Worm (Caenorhabditis elegans) whole organism, L4 larva: Measurements from ENCODE around the gene myrf-2.

Experiments
- D1046.2 ChIP-seq: fragments of 200-800 bp; sonication (Bioruptor generic); IDR thresholded peaks from 2 replicates; pipeline ENCODE4 v1.3.6; 2022; ENCODE audit warnings: missing genetic modification characterization, missing compliant biosample characterization
- F26F4.8 ChIP-seq: fragments of 200-800 bp; sonication (Bioruptor generic); conservative IDR thresholded peaks from 2 replicates; pipeline ENCODE4 v1.3.6; 2022; ENCODE audit warnings: missing genetic modification characterization, missing compliant biosample characterization
- T20F7.1 ChIP-seq: fragments of 200-800 bp; sonication (Bioruptor generic); optimal IDR thresholded peaks from 2 replicates; lab custom pipeline; 2018; ENCODE audit warnings: mild to moderate bottlenecking, missing genetic modification characterization, missing compliant biosample characterization
- T26A8.4 ChIP-seq: fragments of 200-800 bp; sonication (Bioruptor generic); IDR thresholded peaks from 2 replicates; pipeline ENCODE4 v1.3.6; 2022; ENCODE audit warnings: missing genetic modification characterization, missing compliant biosample characterization
- Y5F2A.4 ChIP-seq: fragments of 200-800 bp; sonication (Bioruptor generic); optimal IDR thresholded peaks from 2 replicates; lab custom pipeline; 2018; ENCODE audit warnings: mild to moderate bottlenecking, missing genetic modification characterization, missing compliant biosample characterization
- ZK546.5 ChIP-seq, 2 experiments: sonication (generic microtip); optimal IDR thresholded peaks; 2 replicates each; lab custom pipeline; 2017; ENCODE audit warnings: missing biosample characterization in 2 of 2, missing genetic modification characterization in 2 of 2
- aha-1 ChIP-seq: fragments of 150-350 bp; peaks from one replicate; lab custom pipeline; 2014; ENCODE audit warnings: missing biosample characterization, missing genetic modification characterization
- ceh-20 ChIP-seq: fragments of 200-800 bp; sonication (Bioruptor generic); IDR thresholded peaks from 2 replicates; pipeline ENCODE4 v1.3.6; 2022; ENCODE audit warnings: missing genetic modification reagents, missing genetic modification characterization, missing compliant biosample characterization
- ceh-28 ChIP-seq: fragments of 150-350 bp; optimal IDR thresholded peaks from 2 replicates; lab custom pipeline; 2014; ENCODE audit warnings: missing biosample characterization, missing genetic modification reagents, missing genetic modification characterization
- ceh-62 ChIP-seq: sonication (generic microtip); optimal IDR thresholded peaks from 2 replicates; lab custom pipeline; 2017; ENCODE audit warnings: missing biosample characterization, missing genetic modification characterization
- ces-1 ChIP-seq: fragments of 150-350 bp; sonication (generic microtip); optimal IDR thresholded peaks from 4 replicates; lab custom pipeline; 2014; ENCODE audit warnings: missing biosample characterization, missing genetic modification reagents, missing genetic modification characterization
- cey-2 ChIP-seq: sonication (generic microtip); optimal IDR thresholded peaks from 3 replicates; lab custom pipeline; 2017; ENCODE audit warnings: missing genetic modification characterization, mild to moderate bottlenecking, missing compliant biosample characterization, antibody characterized with exemption, borderline replicate concordance; ENCODE audit not compliant: insufficient read depth
- ctbp-1 ChIP-seq: fragments of 200-800 bp; sonication (Bioruptor generic); IDR thresholded peaks from 2 replicates; pipeline ENCODE4 v1.3.6; 2022; ENCODE audit warnings: missing genetic modification reagents, missing genetic modification characterization, missing compliant biosample characterization
- daf-16 ChIP-seq, 3 experiments: sonication (generic microtip); optimal IDR thresholded peaks; 2 replicates each; lab custom pipeline; 2016 to 2017; ENCODE audit warnings: missing genetic modification characterization in 3 of 3, missing genetic modification reagents in 3 of 3, mild to moderate bottlenecking in 2 of 3, missing compliant biosample characterization in 2 of 3, missing biosample characterization in 1 of 3, moderate library complexity in 1 of 3
- dmd-8 ChIP-seq: fragments of 200-800 bp; sonication (Bioruptor generic); IDR thresholded peaks from 2 replicates; pipeline ENCODE4 v1.3.6; 2022; ENCODE audit warnings: missing genetic modification characterization, missing compliant biosample characterization
- egl-27 ChIP-seq: sonication (generic microtip); optimal IDR thresholded peaks from 3 replicates; lab custom pipeline; 2017; ENCODE audit warnings: missing biosample characterization, missing genetic modification reagents, missing genetic modification characterization
- fkh-10 ChIP-seq: fragments of 150-350 bp; optimal IDR thresholded peaks from 2 replicates; lab custom pipeline; 2014; ENCODE audit warnings: missing biosample characterization, missing genetic modification reagents, missing genetic modification characterization
- fos-1 ChIP-seq: fragments of 150-350 bp; optimal IDR thresholded peaks from 2 replicates; lab custom pipeline; 2014; ENCODE audit warnings: missing biosample characterization, missing genetic modification characterization
- hmg-1.1 ChIP-seq: fragments of 200-800 bp; sonication (Bioruptor generic); IDR thresholded peaks from 2 replicates; pipeline ENCODE4 v1.3.6; 2022; ENCODE audit warnings: missing genetic modification reagents, missing genetic modification characterization, missing compliant biosample characterization
- jun-1 ChIP-seq: fragments of 150-350 bp; optimal IDR thresholded peaks from 2 replicates; lab custom pipeline; 2014; ENCODE audit warnings: missing biosample characterization, missing genetic modification reagents, missing genetic modification characterization
- lin-29 ChIP-seq: fragments of 200-800 bp; sonication (Bioruptor generic); IDR thresholded peaks from 2 replicates; pipeline ENCODE4 v1.3.6; 2022; ENCODE audit warnings: missing genetic modification reagents, missing genetic modification characterization, missing compliant biosample characterization
- lin-39 ChIP-seq: fragments of 150-350 bp; optimal IDR thresholded peaks from 2 replicates; lab custom pipeline; 2014; ENCODE audit warnings: missing biosample characterization, missing genetic modification reagents, missing genetic modification characterization
- madf-5 ChIP-seq, 2 experiments: fragments of 200-800 bp; sonication (Bioruptor generic); IDR thresholded peaks; 2 replicates each; pipeline ENCODE4 v1.3.6; 2022; ENCODE audit warnings: missing compliant biosample characterization in 2 of 2, missing genetic modification characterization in 2 of 2
- mdl-1 ChIP-seq, 2 experiments: fragments of 150-350 bp in 1 of 2; sonication (generic microtip) in 1 of 2; optimal IDR thresholded peaks; 2 replicates each; lab custom pipeline; 2014 to 2017; ENCODE audit warnings: missing biosample characterization in 2 of 2, missing genetic modification characterization in 2 of 2
- mdt-29 ChIP-seq: fragments of 200-800 bp; sonication (Bioruptor generic); IDR thresholded peaks from 2 replicates; pipeline ENCODE4 v1.3.6; 2022; ENCODE audit warnings: missing genetic modification reagents, missing genetic modification characterization, missing compliant biosample characterization
- mep-1 ChIP-seq: fragments of 150-350 bp; sonication (generic microtip); optimal IDR thresholded peaks from 3 replicates; lab custom pipeline; 2014; ENCODE audit warnings: missing biosample characterization, missing genetic modification characterization
- mes-2 ChIP-seq: sonication (generic microtip); optimal IDR thresholded peaks from 2 replicates; lab custom pipeline; 2016; ENCODE audit warnings: missing genotype, mild to moderate bottlenecking, missing genetic modification characterization, missing compliant biosample characterization; ENCODE audit not compliant: poor library complexity, severe bottlenecking
- nhr-10 ChIP-seq: fragments of 150-350 bp; optimal IDR thresholded peaks from 2 replicates; lab custom pipeline; 2014; ENCODE audit warnings: missing biosample characterization, missing genetic modification characterization
- nhr-11 ChIP-seq: fragments of 150-350 bp; optimal IDR thresholded peaks from 2 replicates; lab custom pipeline; 2014; ENCODE audit warnings: missing biosample characterization, missing genetic modification characterization
- nhr-111 ChIP-seq: fragments of 200-800 bp; sonication (Bioruptor generic); optimal IDR thresholded peaks from 2 replicates; lab custom pipeline; 2018; ENCODE audit warnings: mild to moderate bottlenecking, missing genetic modification characterization, missing compliant biosample characterization
- nhr-237 ChIP-seq: sonication (generic microtip); optimal IDR thresholded peaks from 2 replicates; lab custom pipeline; 2017; ENCODE audit warnings: missing biosample characterization, missing genetic modification characterization
- nhr-76 ChIP-seq: fragments of 150-350 bp; optimal IDR thresholded peaks from 2 replicates; lab custom pipeline; 2014; ENCODE audit warnings: missing biosample characterization, missing genetic modification characterization
- pha-4 ChIP-seq, 2 experiments: fragments of 150-350 bp in 1 of 2; fragments of 200-800 bp in 1 of 2; sonication (Bioruptor generic) in 1 of 2; IDR thresholded peaks in 1 of 2; optimal IDR thresholded peaks in 1 of 2; 2 replicates each; pipeline versions ENCODE4 v1.3.6 to Lab custom; 2014 to 2022; ENCODE audit warnings: missing genetic modification characterization in 2 of 2, missing genetic modification reagents in 2 of 2, missing biosample characterization in 1 of 2, missing compliant biosample characterization in 1 of 2
- rbr-2 ChIP-seq: sonication (generic microtip); optimal IDR thresholded peaks from 2 replicates; lab custom pipeline; 2016; ENCODE audit warnings: missing genotype, missing genetic modification characterization, missing compliant biosample characterization
- skn-1 ChIP-seq: fragments of 150-350 bp; optimal IDR thresholded peaks from 2 replicates; lab custom pipeline; 2014; ENCODE audit warnings: missing biosample characterization, missing genetic modification characterization
- snpc-4 ChIP-seq: fragments of 150-350 bp; optimal IDR thresholded peaks from 2 replicates; lab custom pipeline; 2014; ENCODE audit warnings: missing biosample characterization, missing genetic modification characterization
- spr-1 ChIP-seq: sonication (generic microtip); optimal IDR thresholded peaks from 2 replicates; lab custom pipeline; 2016; ENCODE audit warnings: mild to moderate bottlenecking, missing genetic modification characterization, missing compliant biosample characterization
- tra-1 ChIP-seq: fragments of 200-800 bp; sonication (Bioruptor generic); IDR thresholded peaks from 2 replicates; pipeline ENCODE4 v1.3.6; 2022; ENCODE audit warnings: missing genetic modification reagents, missing genetic modification characterization, missing compliant biosample characterization
- unc-39 ChIP-seq: sonication (generic microtip); optimal IDR thresholded peaks from 2 replicates; lab custom pipeline; 2017; ENCODE audit warnings: missing biosample characterization, missing genetic modification characterization
- unc-62 ChIP-seq, 3 experiments: fragments of 150-350 bp in 1 of 3; sonication (generic microtip); optimal IDR thresholded peaks in 2 of 3; peaks in 1 of 3; 1 replicate in 1 of 3; 2 replicates in 2 of 3; lab custom pipeline; 2014 to 2017; ENCODE audit warnings: missing biosample characterization in 3 of 3, missing genetic modification characterization in 3 of 3, missing genetic modification reagents in 3 of 3, missing genotype in 1 of 3
- zfp-3 ChIP-seq: fragments of 200-800 bp; sonication (Bioruptor generic); conservative IDR thresholded peaks from 2 replicates; pipeline ENCODE4 v1.3.6; 2022; ENCODE audit warnings: missing genetic modification reagents, missing genetic modification characterization, missing compliant biosample characterization
- zip-11 ChIP-seq: fragments of 200-800 bp; sonication (Bioruptor generic); IDR thresholded peaks from 2 replicates; pipeline ENCODE4 v1.3.6; 2022; ENCODE audit warnings: missing genetic modification characterization, missing compliant biosample characterization
- zip-2 ChIP-seq: fragments of 150-350 bp; optimal IDR thresholded peaks from 2 replicates; lab custom pipeline; 2014; ENCODE audit warnings: missing biosample characterization, missing genetic modification characterization
- ztf-7 ChIP-seq: fragments of 150-350 bp; optimal IDR thresholded peaks from 2 replicates; lab custom pipeline; 2014; ENCODE audit warnings: missing biosample characterization, missing genetic modification characterization

myrf-2 gene

ce11 chrX:10158716-10159115, 35.5 kb downstream of the myrf-2 start, which contains the start of gene erd-2.1 (continued):
- TF ChIP-seq T26A8.4, result peak; percentile 48; the same call in 1 of the 2 replicates
- peak in 1 of 2 experiments; percentile 70 for TF ChIP-seq mdl-1 (tag; optimal IDR thresholded peaks at IDR 0.05; lab: Kevin White, UChicago)
- TF ChIP-seq ceh-62 (tag; lab: Kevin White, UChicago), result no peak
- TF ChIP-seq ctbp-1 (GFP tag; lab: Robert Waterston, UW), result peak; percentile 58; the same call in 1 of the 2 replicates
- no peak for TF ChIP-seq fkh-10 (GFP tag; lab: Kevin White, UChicago)
- peak in 1 of 2 experiments; percentile 81 for TF ChIP-seq unc-62 (GFP tag; optimal IDR thresholded peaks at IDR 0.05 in 1 of 2; lab: Kevin White, UChicago)
- no peak for TF ChIP-seq unc-62 (tag; optimal IDR thresholded peaks at IDR 0.05; lab: Kevin White, UChicago)
- TF ChIP-seq ceh-20, result 0 out of 2 replicates have a peak, but pooled peaks have one; percentile 34
- TF ChIP-seq snpc-4, result no peak
- TF ChIP-seq spr-1 (tag; lab: Kevin White, UChicago), result no peak
- TF ChIP-seq unc-39 (tag; lab: Kevin White, UChicago), result no peak
- TF ChIP-seq cey-2 (tag; lab: Kevin White, UChicago), result no peak
- peak; percentile 55 for TF ChIP-seq rbr-2
- TF ChIP-seq Y5F2A.4 (GFP tag; lab: Kevin White, UChicago), result no peak
- no peak for TF ChIP-seq T20F7.1
- no peak for TF ChIP-seq F26F4.8 (GFP tag; lab: Robert Waterston, UW)
- TF ChIP-seq mes-2 (tag; lab: Kevin White, UChicago), result peak; percentile 83
- no peak for TF ChIP-seq nhr-111 (GFP tag; lab: Kevin White, UChicago)
- TF ChIP-seq aha-1 (tag; lab: Kevin White, UChicago), result peak; percentile 97
- peak; percentile 77 for TF ChIP-seq mep-1
- TF ChIP-seq daf-16 (GFP tag; optimal IDR thresholded peaks at IDR 0.05; lab: Kevin White, UChicago), result no peak
- TF ChIP-seq daf-16 (tag; optimal IDR thresholded peaks at IDR 0.05; lab: Kevin White, UChicago), result peak; percentile 52
- no peak for TF ChIP-seq D1046.2 (GFP tag; lab: Robert Waterston, UW)
- TF ChIP-seq ceh-28 (tag; lab: Kevin White, UChicago), result no peak
- TF ChIP-seq zip-11, result no peak

ce11 chrX:10155127-10155526, 39.0 kb downstream of the myrf-2 start:
- TF ChIP-seq fos-1 (tag; lab: Kevin White, UChicago) (no peak), madf-5 (GFP tag; IDR thresholded peaks at IDR 0.05; lab: Robert Waterston, UW) (no peak), ces-1 (peak; percentile 57), tra-1 (no peak), mep-1 (no peak), nhr-76 (tag; lab: Kevin White, UChicago) (no peak), zip-2 (tag; lab: Kevin White, UChicago) (no peak), skn-1 (no peak), lin-39 (tag; lab: Kevin White, UChicago) (no peak), fkh-10 (GFP tag; lab: Kevin White, UChicago) (peak; percentile 46)

ce11 chrX:10154317-10154942, 39.7 kb downstream of the myrf-2 start, which contains the start of gene F09B9.5:
Gene F09B9.5, plus strand, starts transcription at chrX:10154817.
- TF ChIP-seq ZK546.5 (tag; optimal IDR thresholded peaks at IDR 0.05; lab: Kevin White, UChicago) (no peak), dmd-8 (GFP tag; lab: Robert Waterston, UW) (no peak), aha-1 (tag; lab: Kevin White, UChicago) (peak; percentile 98), egl-27 (no peak), ztf-7 (tag; lab: Kevin White, UChicago) (no peak), hmg-1.1 (peak; percentile 22; the same call in 1 of the 2 replicates), lin-29 (GFP tag; lab: Robert Waterston, UW) (no peak), T26A8.4 (no peak), ceh-20 (no peak), unc-62 (GFP tag; optimal IDR thresholded peaks at IDR 0.05 in 1 of 2; lab: Kevin White, UChicago) (peak in 1 of 2 experiments; percentile 96), unc-62 (tag; optimal IDR thresholded peaks at IDR 0.05; lab: Kevin White, UChicago) (no peak), pha-4 (GFP tag; IDR thresholded peaks at IDR 0.05; lab: Robert Waterston, UW) (no peak), pha-4 (tag; optimal IDR thresholded peaks at IDR 0.05; lab: Kevin White, UChicago) (no peak), mdt-29 (no peak), nhr-11 (tag; lab: Kevin White, UChicago) (no peak), snpc-4 (no peak), T20F7.1 (no peak), nhr-111 (GFP tag; lab: Kevin White, UChicago) (no peak), fkh-10 (GFP tag; lab: Kevin White, UChicago) (peak; percentile 5), zfp-3 (GFP tag; lab: Robert Waterston, UW) (no peak), jun-1 (tag; lab: Kevin White, UChicago) (no peak), nhr-10 (tag; lab: Kevin White, UChicago) (no peak), unc-39 (tag; lab: Kevin White, UChicago) (no peak), nhr-237 (tag; lab: Kevin White, UChicago) (no peak)
